Worm (Caenorhabditis elegans) whole organism, L4 larva: ENCODE measurements around the gene npr-4.

Experiments
- F10B5.3 ChIP-seq: sonication (generic microtip); optimal IDR thresholded peaks from 2 replicates; lab custom pipeline; 2016; ENCODE audit warnings: mild to moderate bottlenecking, missing genetic modification characterization, missing compliant biosample characterization
- F37D6.2 ChIP-seq: sonication (generic microtip); optimal IDR thresholded peaks from 2 replicates; lab custom pipeline; 2016; ENCODE audit warnings: mild to moderate bottlenecking, missing genetic modification characterization, missing compliant biosample characterization
- F44E2.7 ChIP-seq: fragments of 200-800 bp; sonication (Bioruptor generic); IDR thresholded peaks from 2 replicates; pipeline ENCODE4 v2.1.2; 2022; ENCODE audit warnings: missing genetic modification characterization, missing compliant biosample characterization
- T26A8.4 ChIP-seq: fragments of 200-800 bp; sonication (Bioruptor generic); IDR thresholded peaks from 2 replicates; pipeline ENCODE4 v1.3.6; 2022; ENCODE audit warnings: missing genetic modification characterization, missing compliant biosample characterization
- Y105C5A.15 ChIP-seq: fragments of 200-800 bp; sonication (Bioruptor generic); IDR thresholded peaks from 2 replicates; pipeline ENCODE4 v1.3.6; 2022; ENCODE audit warnings: missing genetic modification characterization, missing compliant biosample characterization
- Y75B8A.6 ChIP-seq: fragments of 200-800 bp; sonication (Bioruptor generic); IDR thresholded peaks from 2 replicates; pipeline ENCODE4 v1.3.6; 2022; ENCODE audit warnings: missing genetic modification reagents, missing genetic modification characterization, missing compliant biosample characterization
- ZK337.2 ChIP-seq: fragments of 200-800 bp; sonication (Bioruptor generic); IDR thresholded peaks from 2 replicates; pipeline ENCODE4 v1.3.6; 2022; ENCODE audit warnings: missing genetic modification reagents, missing genetic modification characterization, missing compliant biosample characterization
- aha-1 ChIP-seq: fragments of 150-350 bp; peaks from one replicate; lab custom pipeline; 2014; ENCODE audit warnings: missing biosample characterization, missing genetic modification characterization
- aly-2 ChIP-seq: sonication (generic microtip); optimal IDR thresholded peaks from 2 replicates; lab custom pipeline; 2018; ENCODE audit warnings: missing biosample characterization, missing genetic modification characterization
- ama-1 ChIP-seq: fragments of 150-350 bp; optimal IDR thresholded peaks from 2 replicates; lab custom pipeline; 2014; ENCODE audit warnings: inconsistent platforms, mixed read lengths
- attf-4 ChIP-seq: sonication (generic microtip); optimal IDR thresholded peaks from 3 replicates; lab custom pipeline; 2017; ENCODE audit warnings: missing biosample characterization, missing genetic modification characterization
- ceh-32 ChIP-seq: sonication (generic microtip); optimal IDR thresholded peaks from 2 replicates; lab custom pipeline; 2016; ENCODE audit warnings: mild to moderate bottlenecking, missing genetic modification characterization, missing compliant biosample characterization; ENCODE audit not compliant: poor library complexity
- ceh-82 ChIP-seq: sonication (generic microtip); optimal IDR thresholded peaks from 2 replicates; lab custom pipeline; 2017; ENCODE audit warnings: missing biosample characterization, missing genetic modification characterization
- cey-2 ChIP-seq: sonication (generic microtip); optimal IDR thresholded peaks from 3 replicates; lab custom pipeline; 2017; ENCODE audit warnings: missing genetic modification characterization, mild to moderate bottlenecking, missing compliant biosample characterization, antibody characterized with exemption, borderline replicate concordance; ENCODE audit not compliant: insufficient read depth
- daf-19 ChIP-seq: fragments of 200-800 bp; sonication (Bioruptor generic); conservative IDR thresholded peaks from 2 replicates; pipeline ENCODE4 v1.3.6; 2022; ENCODE audit warnings: missing genetic modification characterization, missing compliant biosample characterization
- dmd-8 ChIP-seq: fragments of 200-800 bp; sonication (Bioruptor generic); IDR thresholded peaks from 2 replicates; pipeline ENCODE4 v1.3.6; 2022; ENCODE audit warnings: missing genetic modification characterization, missing compliant biosample characterization
- duxl-1 ChIP-seq: sonication (generic microtip); optimal IDR thresholded peaks from 2 replicates; lab custom pipeline; 2016; ENCODE audit warnings: mild to moderate bottlenecking, missing genetic modification characterization, moderate library complexity, missing compliant biosample characterization; ENCODE audit not compliant: poor library complexity
- dve-1 ChIP-seq: sonication (generic microtip); optimal IDR thresholded peaks from 2 replicates; lab custom pipeline; 2017; ENCODE audit warnings: antibody characterized with exemption, mild to moderate bottlenecking, missing genetic modification characterization, missing compliant biosample characterization; ENCODE audit not compliant: insufficient read depth
- egl-27 ChIP-seq: sonication (generic microtip); optimal IDR thresholded peaks from 3 replicates; lab custom pipeline; 2017; ENCODE audit warnings: missing biosample characterization, missing genetic modification reagents, missing genetic modification characterization
- fkh-10 ChIP-seq: fragments of 150-350 bp; optimal IDR thresholded peaks from 2 replicates; lab custom pipeline; 2014; ENCODE audit warnings: missing biosample characterization, missing genetic modification reagents, missing genetic modification characterization
- hif-1 ChIP-seq, 2 experiments: sonication (generic microtip); optimal IDR thresholded peaks; 2 replicates each; lab custom pipeline; 2016 to 2017; ENCODE audit warnings: missing compliant biosample characterization in 2 of 2, missing genetic modification characterization in 2 of 2, missing genetic modification reagents in 2 of 2, missing genotype in 2 of 2, mild to moderate bottlenecking in 1 of 2
- hlh-11 ChIP-seq: fragments of 200-800 bp; sonication (Bioruptor generic); optimal IDR thresholded peaks from 2 replicates; lab custom pipeline; 2018; ENCODE audit warnings: mild to moderate bottlenecking, missing genetic modification characterization, missing compliant biosample characterization
- jun-1 ChIP-seq: fragments of 150-350 bp; optimal IDR thresholded peaks from 2 replicates; lab custom pipeline; 2014; ENCODE audit warnings: missing biosample characterization, missing genetic modification reagents, missing genetic modification characterization
- lim-7 ChIP-seq: fragments of 200-800 bp; sonication (Bioruptor generic); IDR thresholded peaks from 2 replicates; pipeline ENCODE4 v1.3.6; 2022; ENCODE audit warnings: missing genetic modification characterization, missing compliant biosample characterization
- lin-1 ChIP-seq: fragments of 200-800 bp; sonication (Bioruptor generic); IDR thresholded peaks from 2 replicates; pipeline ENCODE4 v1.3.6; 2022; ENCODE audit warnings: missing genetic modification reagents, missing genetic modification characterization, missing compliant biosample characterization
- lin-29 ChIP-seq: fragments of 200-800 bp; sonication (Bioruptor generic); IDR thresholded peaks from 2 replicates; pipeline ENCODE4 v1.3.6; 2022; ENCODE audit warnings: missing genetic modification reagents, missing genetic modification characterization, missing compliant biosample characterization
- lin-38 ChIP-seq: fragments of 200-800 bp; sonication (Bioruptor generic); IDR thresholded peaks from 2 replicates; pipeline ENCODE4 v1.3.6; 2022; ENCODE audit warnings: missing genetic modification reagents, missing genetic modification characterization, missing compliant biosample characterization
- madf-5 ChIP-seq, 2 experiments: fragments of 200-800 bp; sonication (Bioruptor generic); IDR thresholded peaks; 2 replicates each; pipeline ENCODE4 v1.3.6; 2022; ENCODE audit warnings: missing compliant biosample characterization in 2 of 2, missing genetic modification characterization in 2 of 2
- mdl-1 ChIP-seq, 2 experiments: fragments of 150-350 bp in 1 of 2; sonication (generic microtip) in 1 of 2; optimal IDR thresholded peaks; 2 replicates each; lab custom pipeline; 2014 to 2017; ENCODE audit warnings: missing biosample characterization in 2 of 2, missing genetic modification characterization in 2 of 2
- mep-1 ChIP-seq: fragments of 150-350 bp; sonication (generic microtip); optimal IDR thresholded peaks from 3 replicates; lab custom pipeline; 2014; ENCODE audit warnings: missing biosample characterization, missing genetic modification characterization
- mxl-2 ChIP-seq: fragments of 200-800 bp; sonication (Bioruptor generic); conservative IDR thresholded peaks from 2 replicates; pipeline ENCODE4 v1.3.6; 2022; ENCODE audit warnings: missing genetic modification reagents, missing genetic modification characterization, missing compliant biosample characterization
- nhr-10 ChIP-seq: fragments of 150-350 bp; optimal IDR thresholded peaks from 2 replicates; lab custom pipeline; 2014; ENCODE audit warnings: missing biosample characterization, missing genetic modification characterization
- nhr-11 ChIP-seq: fragments of 150-350 bp; optimal IDR thresholded peaks from 2 replicates; lab custom pipeline; 2014; ENCODE audit warnings: missing biosample characterization, missing genetic modification characterization
- nhr-41 ChIP-seq: fragments of 200-800 bp; sonication (Bioruptor generic); IDR thresholded peaks from 2 replicates; pipeline ENCODE4 v1.3.6; 2022; ENCODE audit warnings: missing genetic modification reagents, missing genetic modification characterization, missing compliant biosample characterization
- nhr-42 ChIP-seq: fragments of 200-800 bp; sonication (Bioruptor generic); IDR thresholded peaks from 2 replicates; pipeline ENCODE4 v1.3.6; 2022; ENCODE audit warnings: missing genetic modification characterization, missing compliant biosample characterization
- nhr-48 ChIP-seq: sonication (generic microtip); optimal IDR thresholded peaks from 2 replicates; lab custom pipeline; 2016; ENCODE audit warnings: mild to moderate bottlenecking, missing genetic modification characterization, missing compliant biosample characterization
- nhr-6 ChIP-seq: fragments of 150-350 bp; optimal IDR thresholded peaks from 2 replicates; lab custom pipeline; 2014; ENCODE audit warnings: missing biosample characterization, missing genetic modification characterization
- nhr-77 ChIP-seq: fragments of 150-350 bp; optimal IDR thresholded peaks from 2 replicates; lab custom pipeline; 2014; ENCODE audit warnings: missing biosample characterization, missing genetic modification characterization
- rbr-2 ChIP-seq: sonication (generic microtip); optimal IDR thresholded peaks from 2 replicates; lab custom pipeline; 2016; ENCODE audit warnings: missing genotype, missing genetic modification characterization, missing compliant biosample characterization
- saeg-2 ChIP-seq: fragments of 200-800 bp; sonication (Bioruptor generic); IDR thresholded peaks from 2 replicates; pipeline ENCODE4 v1.3.6; 2022; ENCODE audit warnings: missing genetic modification reagents, missing genetic modification characterization, missing compliant biosample characterization
- sdz-12 ChIP-seq: fragments of 200-800 bp; sonication (Bioruptor generic); optimal IDR thresholded peaks from 2 replicates; lab custom pipeline; 2018; ENCODE audit warnings: mild to moderate bottlenecking, missing genetic modification characterization, missing compliant biosample characterization
- set-16 ChIP-seq: fragments of 200-800 bp; sonication (Bioruptor generic); IDR thresholded peaks from 2 replicates; pipeline ENCODE4 v1.3.6; 2022; ENCODE audit warnings: missing genetic modification reagents, missing genetic modification characterization, missing compliant biosample characterization
- spr-1 ChIP-seq: sonication (generic microtip); optimal IDR thresholded peaks from 2 replicates; lab custom pipeline; 2016; ENCODE audit warnings: mild to moderate bottlenecking, missing genetic modification characterization, missing compliant biosample characterization
- unc-39 ChIP-seq: sonication (generic microtip); optimal IDR thresholded peaks from 2 replicates; lab custom pipeline; 2017; ENCODE audit warnings: missing biosample characterization, missing genetic modification characterization
- unc-62 ChIP-seq, 3 experiments: fragments of 150-350 bp in 1 of 3; sonication (generic microtip); optimal IDR thresholded peaks in 2 of 3; peaks in 1 of 3; 1 replicate in 1 of 3; 2 replicates in 2 of 3; lab custom pipeline; 2014 to 2017; ENCODE audit warnings: missing biosample characterization in 3 of 3, missing genetic modification characterization in 3 of 3, missing genetic modification reagents in 3 of 3, missing genotype in 1 of 3
- zag-1 ChIP-seq: fragments of 150-350 bp; optimal IDR thresholded peaks from 2 replicates; lab custom pipeline; 2014; ENCODE audit warnings: missing biosample characterization, missing genetic modification characterization
- zfp-3 ChIP-seq: fragments of 200-800 bp; sonication (Bioruptor generic); conservative IDR thresholded peaks from 2 replicates; pipeline ENCODE4 v1.3.6; 2022; ENCODE audit warnings: missing genetic modification reagents, missing genetic modification characterization, missing compliant biosample characterization

Gene npr-4

DNA sequence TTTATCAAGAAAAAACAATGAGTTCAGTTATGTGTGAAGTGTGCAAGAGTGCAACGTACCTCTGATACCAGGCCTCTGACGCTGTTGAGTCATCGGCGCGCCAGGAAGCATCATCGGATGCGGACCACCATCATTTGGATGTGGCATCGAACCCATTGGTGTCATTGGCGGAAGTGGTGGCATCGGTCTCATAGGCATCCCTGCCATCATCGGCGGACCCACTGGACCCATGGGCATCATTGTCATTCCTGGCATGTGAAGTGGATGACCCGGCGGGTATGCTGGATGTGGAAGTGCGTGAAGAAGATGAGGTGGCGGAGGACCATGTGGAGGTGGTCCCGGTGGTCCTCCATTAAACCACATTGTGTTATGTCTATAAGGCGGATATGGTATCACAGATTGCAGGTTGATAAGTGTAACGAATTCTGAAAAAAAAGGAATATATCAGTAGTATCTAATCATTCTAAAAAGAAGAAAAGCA lies 26.1 kb downstream of the npr-4 start, which contains the start of gene scd-1:
Gene scd-1, minus strand, starts transcription at position 431 of the 481 bp plus-strand sequence.
- TF ChIP-seq lin-29 (GFP tag; lab: Robert Waterston, UW) (no peak), ceh-32 (tag; lab: Kevin White, UChicago) (no peak), set-16 (GFP tag; lab: Robert Waterston, UW) (peak; percentile 60), nhr-77 (tag; lab: Kevin White, UChicago) (no peak)

DNA sequence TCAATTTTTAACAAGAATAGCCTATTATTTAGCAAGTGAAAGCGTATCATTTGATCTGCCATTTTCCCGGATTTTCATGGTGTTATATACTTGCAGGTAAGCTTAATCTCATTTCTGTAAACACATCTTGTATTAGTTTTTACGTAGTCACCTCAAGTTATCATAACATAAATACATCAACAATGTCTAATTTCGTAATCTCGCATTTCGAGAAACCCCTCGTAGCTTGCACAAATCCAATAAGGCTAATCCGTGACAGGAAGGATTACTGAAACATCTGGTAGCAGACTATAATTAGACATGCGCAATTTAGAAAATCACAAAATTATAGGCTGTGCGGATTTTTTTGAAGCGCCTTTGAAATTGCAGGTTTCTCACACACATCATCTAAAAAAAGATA lies 27.0 kb downstream of the npr-4 start:
- TF ChIP-seq ZK337.2 (GFP tag; lab: Robert Waterston, UW) (no peak), mxl-2 (no peak), cey-2 (tag; lab: Kevin White, UChicago) (no peak), spr-1 (tag; lab: Kevin White, UChicago) (no peak), zag-1 (tag; lab: Kevin White, UChicago) (no peak), madf-5 (GFP tag; IDR thresholded peaks at IDR 0.05; lab: Robert Waterston, UW) (no peak), Y105C5A.15 (GFP tag; lab: Robert Waterston, UW) (no peak), duxl-1 (no peak)

DNA sequence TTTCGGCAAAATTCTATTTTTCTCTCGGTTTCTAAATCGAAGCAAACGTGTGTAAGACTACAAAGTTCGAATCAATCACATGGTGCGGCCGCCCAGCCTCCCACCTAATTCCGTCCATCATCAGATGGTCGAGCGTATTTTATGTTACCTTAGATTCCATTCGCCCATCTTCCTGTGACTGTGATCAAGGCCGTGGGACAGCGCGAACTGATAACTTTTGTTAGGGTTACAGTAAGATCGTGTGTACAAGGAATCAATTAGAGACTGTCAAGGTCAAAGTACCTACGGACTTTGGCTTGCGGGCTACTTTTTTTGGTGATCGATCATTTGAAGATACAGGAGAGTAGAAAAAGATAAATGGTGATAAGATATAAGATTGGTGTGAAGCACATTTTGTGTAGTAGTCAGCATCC lies 28.4 kb downstream of the npr-4 start:
- TF ChIP-seq zfp-3 (GFP tag; lab: Robert Waterston, UW), result no peak
- no peak for TF ChIP-seq fkh-10 (GFP tag; lab: Kevin White, UChicago)
- TF ChIP-seq zag-1 (tag; lab: Kevin White, UChicago), result no peak
- TF ChIP-seq Y75B8A.6 (GFP tag; lab: Robert Waterston, UW), result no peak
- TF ChIP-seq hlh-11, result peak; percentile 82
- TF ChIP-seq F10B5.3 (tag; lab: Kevin White, UChicago), result no peak
- TF ChIP-seq unc-62 (GFP tag; optimal IDR thresholded peaks at IDR 0.05 in 1 of 2; lab: Kevin White, UChicago), result peak in 1 of 2 experiments; percentile 96
- TF ChIP-seq unc-62 (tag; optimal IDR thresholded peaks at IDR 0.05; lab: Kevin White, UChicago), result no peak
- TF ChIP-seq rbr-2, result no peak
- TF ChIP-seq nhr-41, result no peak
- peak; percentile 45 for TF ChIP-seq dve-1 (tag; lab: Kevin White, UChicago)
- no peak for TF ChIP-seq nhr-6 (tag; lab: Kevin White, UChicago)
- TF ChIP-seq saeg-2 (GFP tag; lab: Robert Waterston, UW), result no peak
- TF ChIP-seq lin-29 (GFP tag; lab: Robert Waterston, UW), result no peak
- no peak for TF ChIP-seq F37D6.2 (tag; lab: Kevin White, UChicago)
- no peak for TF ChIP-seq nhr-42 (GFP tag; lab: Robert Waterston, UW)
- TF ChIP-seq duxl-1, result no peak
- TF ChIP-seq lin-38 (GFP tag; lab: Robert Waterston, UW), result no peak
- no peak for TF ChIP-seq aly-2 (tag; lab: Kevin White, UChicago)
- no peak for TF ChIP-seq attf-4
- no peak for TF ChIP-seq ZK337.2 (GFP tag; lab: Robert Waterston, UW)
- no peak for TF ChIP-seq F44E2.7 (GFP tag; lab: Robert Waterston, UW)
- TF ChIP-seq madf-5 (GFP tag; IDR thresholded peaks at IDR 0.05; lab: Robert Waterston, UW), result 0 out of 4 replicates have a peak, but pooled peaks of 1 of the 2 experiments have one; percentile 7
- TF ChIP-seq nhr-11 (tag; lab: Kevin White, UChicago), result peak; percentile 69
- peak; percentile 10 to 65 for TF ChIP-seq mdl-1 (tag; optimal IDR thresholded peaks at IDR 0.05; lab: Kevin White, UChicago)
- no peak for TF ChIP-seq daf-19 (GFP tag; lab: Robert Waterston, UW)
- TF ChIP-seq aha-1 (tag; lab: Kevin White, UChicago), result peak; percentile 95
- TF ChIP-seq mep-1, result peak; percentile 68
- TF ChIP-seq jun-1 (tag; lab: Kevin White, UChicago), result no peak
- TF ChIP-seq T26A8.4 (GFP tag; lab: Robert Waterston, UW), result no peak
- TF ChIP-seq nhr-10 (tag; lab: Kevin White, UChicago), result peak; percentile 65
- TF ChIP-seq nhr-48 (tag; lab: Kevin White, UChicago), result peak; percentile 81
- no peak for TF ChIP-seq ceh-82
- TF ChIP-seq hif-1 (tag; optimal IDR thresholded peaks at IDR 0.05; lab: Kevin White, UChicago), result peak in 1 of 2 experiments; percentile 53
- 0 out of 2 replicates have a peak, but pooled peaks have one; percentile 25 for TF ChIP-seq lim-7 (GFP tag; lab: Robert Waterston, UW)
- TF ChIP-seq ama-1, result no peak
- TF ChIP-seq sdz-12, result no peak
- TF ChIP-seq unc-39 (tag; lab: Kevin White, UChicago), result no peak
- no peak for TF ChIP-seq egl-27
- TF ChIP-seq lin-1 (GFP tag; lab: Robert Waterston, UW), result no peak
- no peak for TF ChIP-seq dmd-8
